Worm (Caenorhabditis elegans) whole organism, young adult: Measurements from ENCODE around the gene rfk-1.

Experiments
- Y95B8A.8 ChIP-seq: fragments of 200-800 bp; sonication (Bioruptor generic); IDR thresholded peaks from 2 replicates; pipeline ENCODE4 v1.3.6; 2022; ENCODE audit warnings: missing genetic modification reagents, missing genetic modification characterization, missing compliant biosample characterization
- aptf-3 ChIP-seq: fragments of 200-800 bp; sonication (Bioruptor generic); IDR thresholded peaks from 2 replicates; pipeline ENCODE4 v1.3.6; 2022; ENCODE audit warnings: missing genetic modification characterization, missing compliant biosample characterization
- attf-3 ChIP-seq: fragments of 200-800 bp; sonication (Bioruptor generic); conservative IDR thresholded peaks from 2 replicates; pipeline ENCODE4 v1.3.6; 2022; ENCODE audit warnings: missing genetic modification reagents, missing genetic modification characterization, missing compliant biosample characterization
- dpff-1 ChIP-seq: sonication (generic microtip); optimal IDR thresholded peaks from 2 replicates; lab custom pipeline; 2017; ENCODE audit warnings: mild to moderate bottlenecking, missing genetic modification characterization, missing compliant biosample characterization
- hrde-1 ChIP-seq: sonication (generic microtip); optimal IDR thresholded peaks from 2 replicates; lab custom pipeline; 2016; ENCODE audit warnings: missing genetic modification characterization, mild to moderate bottlenecking, missing compliant biosample characterization, moderate library complexity, missing genotype, missing genetic modification reagents, borderline replicate concordance
- pbrm-1 ChIP-seq: fragments of 200-800 bp; sonication (Bioruptor generic); IDR thresholded peaks from 2 replicates; pipeline ENCODE4 v1.3.6; 2022; ENCODE audit warnings: missing genetic modification reagents, missing genetic modification characterization, missing compliant biosample characterization
- ztf-18 ChIP-seq: sonication (generic microtip); optimal IDR thresholded peaks from 2 replicates; lab custom pipeline; 2016; ENCODE audit warnings: missing genotype, mild to moderate bottlenecking, missing genetic modification characterization, missing compliant biosample characterization
- ztf-3 ChIP-seq: fragments of 200-800 bp; sonication (Bioruptor generic); optimal IDR thresholded peaks from 2 replicates; lab custom pipeline; 2018; ENCODE audit warnings: mild to moderate bottlenecking, missing genetic modification characterization, missing compliant biosample characterization

DNA sequence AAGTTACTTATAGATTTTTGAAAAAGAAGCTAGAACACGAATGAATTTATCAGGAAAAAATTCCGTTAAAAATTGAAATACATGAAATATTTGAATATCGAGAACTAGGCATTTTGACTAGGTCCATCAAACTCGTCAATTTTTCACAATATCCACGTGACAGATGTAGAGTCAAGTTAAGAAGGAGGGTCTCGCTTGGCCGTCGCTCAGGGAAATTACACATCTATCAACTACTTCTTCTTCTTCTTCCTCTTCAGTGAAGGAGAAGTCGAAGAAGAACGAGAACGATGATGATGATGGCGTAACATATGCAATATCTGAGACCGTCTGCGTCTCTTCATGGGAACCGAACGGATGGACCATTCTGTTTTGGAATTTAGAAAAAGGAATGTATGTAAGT is 10.6 kb upstream of the rfk-1 start:
- TF ChIP-seq Y95B8A.8 (no peak), ztf-18 (tag; lab: Kevin White, UChicago) (no peak), pbrm-1 (GFP tag; lab: Robert Waterston, UW) (no peak), dpff-1 (tag; lab: Kevin White, UChicago) (no peak), aptf-3 (GFP tag; lab: Robert Waterston, UW) (no peak), ztf-3 (GFP tag; lab: Kevin White, UChicago) (no peak), hrde-1 (tag; lab: Kevin White, UChicago) (no peak), attf-3 (GFP tag; lab: Robert Waterston, UW) (no peak)
